Worm (Caenorhabditis elegans): Measurements from ENCODE around the gene F40F11.3.

F40F11.3 gene

ce11 chrIV:11638016-11638415, 44.2 kb upstream of the F40F11.3 start, which contains the start of gene rbm-17:
Gene rbm-17, plus strand, starts transcription at chrIV:11638316.
- no peak for TF ChIP-seq blmp-1 (tag; optimal IDR thresholded peaks at IDR 0.05)
- TF ChIP-seq mab-5 (tag; optimal IDR thresholded peaks at IDR 0.05), result no peak
- no peak for TF ChIP-seq nhr-12 (tag; optimal IDR thresholded peaks at IDR 0.05)

DNA sequence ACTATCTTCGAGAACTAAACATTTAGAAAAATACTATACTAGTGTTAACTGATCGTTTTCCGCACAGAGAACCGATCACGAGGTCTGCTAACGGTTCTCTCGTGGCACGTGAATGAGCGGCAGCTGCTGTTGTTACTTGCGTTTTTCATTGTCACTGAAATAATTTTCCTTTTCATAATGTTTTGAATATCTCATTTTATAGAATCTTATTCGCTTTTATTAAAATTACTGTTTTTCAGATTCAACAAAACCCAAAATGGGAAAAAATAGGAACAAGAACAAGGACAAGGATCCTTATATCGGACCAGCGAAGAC, 42.6 kb upstream of the F40F11.3 start, which contains the start of gene F58B3.6:
Gene F58B3.6 (plus strand): TSS at position 240 of the 315 bp plus-strand sequence.
- TF ChIP-seq nhr-28 (tag; optimal IDR thresholded peaks at IDR 0.05) (no peak), drap-1 (GFP tag; optimal IDR thresholded peaks at IDR 0.05) (no peak), unc-39 (tag; optimal IDR thresholded peaks at IDR 0.05) (no peak), ham-2 (GFP tag; optimal IDR thresholded peaks at IDR 0.05) (no peak), sem-2 (GFP tag; optimal IDR thresholded peaks at IDR 0.05) (no peak), tbx-8 (GFP tag; optimal IDR thresholded peaks at IDR 0.05) (no peak), nhr-76 (tag; optimal IDR thresholded peaks at IDR 0.05) (no peak), zip-8 (tag; optimal IDR thresholded peaks at IDR 0.05) (no peak), lin-32 (GFP tag; optimal IDR thresholded peaks at IDR 0.05) (no peak), mab-5 (tag; optimal IDR thresholded peaks at IDR 0.05) (no peak), ceh-39 (tag; optimal IDR thresholded peaks at IDR 0.05) (no peak), elt-1 (tag; optimal IDR thresholded peaks at IDR 0.05; ENCODE audit: borderline replicate concordance, insufficient read depth) (no peak), M03D4.4 (tag; optimal IDR thresholded peaks at IDR 0.05) (no peak), blmp-1 (tag; optimal IDR thresholded peaks at IDR 0.05) (no peak)

DNA sequence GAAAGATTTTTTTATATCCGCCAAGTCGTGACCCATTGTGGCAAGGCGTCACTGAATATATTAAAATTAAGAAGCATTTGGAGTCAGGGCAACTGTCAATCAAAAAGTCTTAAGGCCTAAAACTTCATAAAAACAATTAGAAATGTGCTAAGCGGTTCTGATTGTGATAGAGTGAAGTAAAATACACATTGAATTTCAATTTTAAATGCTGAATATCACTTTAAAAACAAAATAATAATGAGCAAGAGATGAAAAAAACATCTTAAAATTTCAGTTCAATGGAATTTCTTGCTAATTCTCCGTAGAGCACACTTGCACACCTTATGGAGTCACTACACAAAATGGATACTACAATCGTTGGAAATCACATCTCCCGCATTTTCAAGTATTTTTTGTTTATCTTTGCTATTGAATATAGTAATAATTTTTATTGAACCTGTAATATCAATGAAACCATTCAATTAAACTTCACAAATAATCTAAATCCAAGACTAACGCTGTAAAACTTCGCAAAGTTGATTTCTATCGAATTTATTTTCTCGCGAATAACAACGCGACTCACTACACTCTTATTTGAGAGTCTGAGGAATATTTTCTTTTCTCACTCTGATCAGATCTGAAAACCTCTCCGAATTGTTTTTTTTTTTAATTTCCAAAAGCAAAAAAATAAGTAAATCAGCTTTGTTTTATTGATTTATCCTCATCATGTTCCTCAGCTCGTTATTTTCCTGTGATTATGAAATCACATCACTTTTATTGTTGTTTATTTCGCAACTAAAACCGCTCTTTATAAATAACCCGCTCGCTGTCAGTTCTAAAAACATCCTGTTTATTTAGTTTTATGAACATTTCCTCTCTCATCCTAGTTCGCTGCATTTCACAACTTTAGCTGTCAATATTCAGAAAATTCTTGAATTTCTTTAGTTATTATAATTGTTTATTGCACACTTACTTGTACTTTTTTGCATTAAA, 41.9 kb upstream of the F40F11.3 start, which contains the start of gene mars-1:
Gene mars-1 (minus strand): TSS at position 51 of the 972 bp plus-strand sequence.
- no peak for TF ChIP-seq cnd-1 (tag; optimal IDR thresholded peaks at IDR 0.05)
- TF ChIP-seq lsy-2 (tag; optimal IDR thresholded peaks at IDR 0.05), result peak; percentile 60
- peak; percentile 20 for TF ChIP-seq pha-4 (tag; optimal IDR thresholded peaks at IDR 0.05)
- TF ChIP-seq hlh-1 (tag; optimal IDR thresholded peaks at IDR 0.05), result no peak
- TF ChIP-seq nhr-2 (tag; optimal IDR thresholded peaks at IDR 0.05), result no peak
- TF ChIP-seq ceh-83 (GFP tag; optimal IDR thresholded peaks at IDR 0.05), result no peak
- no peak for TF ChIP-seq snpc-4 (tag; optimal IDR thresholded peaks at IDR 0.05)
- peak; percentile 88 for TF ChIP-seq nhr-237 (tag; optimal IDR thresholded peaks at IDR 0.05)
- no peak for TF ChIP-seq mab-5 (tag; optimal IDR thresholded peaks at IDR 0.05)
- no peak for TF ChIP-seq tbx-8 (GFP tag; optimal IDR thresholded peaks at IDR 0.05)
- no peak for TF ChIP-seq unc-62 (GFP tag; optimal IDR thresholded peaks at IDR 0.05)
- peak; percentile 66 for TF ChIP-seq ceh-39 (tag; optimal IDR thresholded peaks at IDR 0.05)
- no peak for TF ChIP-seq blmp-1 (tag; optimal IDR thresholded peaks at IDR 0.05)
- no peak for TF ChIP-seq drap-1 (GFP tag; optimal IDR thresholded peaks at IDR 0.05)
- TF ChIP-seq elt-3 (tag; optimal IDR thresholded peaks at IDR 0.05), result no peak
- no peak for TF ChIP-seq elt-1 (tag; optimal IDR thresholded peaks at IDR 0.05; ENCODE audit: borderline replicate concordance, insufficient read depth)
- no peak for TF ChIP-seq unc-39 (tag; optimal IDR thresholded peaks at IDR 0.05)
- TF ChIP-seq ham-2 (GFP tag; optimal IDR thresholded peaks at IDR 0.05), result no peak
- TF ChIP-seq sptf-1 (tag; optimal IDR thresholded peaks at IDR 0.05), result peak; percentile 50
- TF ChIP-seq ztf-11 (tag; optimal IDR thresholded peaks at IDR 0.05), result no peak
- no peak for TF ChIP-seq lin-32 (GFP tag; optimal IDR thresholded peaks at IDR 0.05)
- no peak for TF ChIP-seq nhr-12 (tag; optimal IDR thresholded peaks at IDR 0.05)
- TF ChIP-seq zip-8 (tag; optimal IDR thresholded peaks at IDR 0.05), result no peak
- TF ChIP-seq ceh-43 (GFP tag; optimal IDR thresholded peaks at IDR 0.05), result no peak
- TF ChIP-seq mep-1 (tag; optimal IDR thresholded peaks at IDR 0.05), result peak; percentile 17
- peak; percentile 65 for TF ChIP-seq ces-1 (GFP tag; optimal IDR thresholded peaks at IDR 0.05)
- no peak for TF ChIP-seq sem-2 (GFP tag; optimal IDR thresholded peaks at IDR 0.05)
- TF ChIP-seq bed-3 (GFP tag; optimal IDR thresholded peaks at IDR 0.05), result no peak
- TF ChIP-seq nhr-76 (tag; optimal IDR thresholded peaks at IDR 0.05), result no peak
- TF ChIP-seq nhr-28 (tag; optimal IDR thresholded peaks at IDR 0.05), result no peak
- peak; percentile 3 for TF ChIP-seq unc-120 (tag; optimal IDR thresholded peaks at IDR 0.05; ENCODE audit: poor library complexity, severe bottlenecking)
- TF ChIP-seq flh-1 (GFP tag; optimal IDR thresholded peaks at IDR 0.05), result no peak
- TF ChIP-seq M03D4.4 (tag; optimal IDR thresholded peaks at IDR 0.05), result no peak
- no peak for TF ChIP-seq lin-13 (tag; optimal IDR thresholded peaks at IDR 0.05)
- TF ChIP-seq mls-2 (tag; optimal IDR thresholded peaks at IDR 0.05), result no peak
